Worm (Caenorhabditis elegans): ENCODE measurements around the gene srxa-5.

srxa-5 gene

DNA sequence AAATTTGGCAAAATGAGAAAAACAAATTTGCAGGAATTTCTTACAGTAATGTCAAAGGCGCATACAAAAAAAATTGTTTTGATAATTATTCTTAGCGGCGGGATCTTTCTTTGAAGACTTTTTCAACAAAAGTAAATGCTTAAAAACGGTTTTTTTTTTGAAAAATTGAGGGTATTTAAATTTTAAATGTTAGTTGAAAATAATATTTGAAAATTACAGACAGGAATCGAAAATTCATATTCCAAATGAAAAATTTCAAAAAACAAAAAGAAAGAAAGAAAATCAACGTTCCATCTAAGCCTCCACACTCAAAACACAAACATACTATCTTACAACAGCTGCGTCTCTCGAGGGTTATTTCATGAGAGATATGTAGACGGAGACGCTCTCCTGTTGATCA lies 44.4 kb downstream of the srxa-5 start:
- TF ChIP-seq aly-2 (tag; optimal IDR thresholded peaks at IDR 0.05), result no peak

DNA sequence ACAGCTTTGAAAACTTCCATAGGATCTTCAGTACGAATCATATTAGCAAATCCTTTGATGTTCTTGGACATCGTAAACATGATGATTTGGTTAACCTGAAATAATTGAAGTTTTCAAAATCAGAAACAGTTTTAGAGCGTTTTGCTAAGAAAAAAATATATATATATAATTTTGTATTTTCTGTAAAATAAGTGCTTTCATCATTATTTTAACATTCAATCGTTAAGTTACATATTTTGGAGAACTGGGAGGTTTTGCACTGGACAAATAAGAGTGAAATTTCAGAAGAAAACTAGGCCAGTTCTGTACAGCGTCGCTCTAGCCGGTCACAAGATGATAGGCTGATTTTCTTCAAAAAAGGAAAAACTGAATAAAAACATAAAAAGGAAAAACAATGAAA lies 45.8 kb downstream of the srxa-5 start, which contains the start of gene F27B3.6:
Gene F27B3.6, minus strand, starts transcription at position 101 of the 400 bp plus-strand sequence.
- TF ChIP-seq jun-1 (tag; optimal IDR thresholded peaks at IDR 0.05) (no peak), nhr-11 (tag; optimal IDR thresholded peaks at IDR 0.05) (no peak), unc-62 (GFP tag; optimal IDR thresholded peaks at IDR 0.05) (no peak), nhr-77 (tag; optimal IDR thresholded peaks at IDR 0.05) (no peak), mdl-1 (tag; optimal IDR thresholded peaks at IDR 0.05) (no peak), lin-39 (tag; optimal IDR thresholded peaks at IDR 0.05) (no peak), nhr-43 (tag; optimal IDR thresholded peaks at IDR 0.05; ENCODE audit: poor library complexity, severe bottlenecking) (no peak), nhr-28 (tag; optimal IDR thresholded peaks at IDR 0.05) (no peak)

ce11 chrIII:6579398-6579797 lies 46.7 kb downstream of the srxa-5 start, which contains the start of gene F27B3.8:
Gene F27B3.8, plus strand, starts transcription at chrIII:6579698.
- no peak for TF ChIP-seq ceh-28 (tag; optimal IDR thresholded peaks at IDR 0.05)
- TF ChIP-seq ztf-11 (tag; optimal IDR thresholded peaks at IDR 0.05), result no peak
- TF ChIP-seq pqm-1 (tag; optimal IDR thresholded peaks at IDR 0.05), result no peak
- no peak for TF ChIP-seq eor-1 (tag; optimal IDR thresholded peaks at IDR 0.05)
- TF ChIP-seq skn-1 (tag; optimal IDR thresholded peaks at IDR 0.05), result no peak
- TF ChIP-seq snpc-4 (tag; optimal IDR thresholded peaks at IDR 0.05), result no peak

DNA sequence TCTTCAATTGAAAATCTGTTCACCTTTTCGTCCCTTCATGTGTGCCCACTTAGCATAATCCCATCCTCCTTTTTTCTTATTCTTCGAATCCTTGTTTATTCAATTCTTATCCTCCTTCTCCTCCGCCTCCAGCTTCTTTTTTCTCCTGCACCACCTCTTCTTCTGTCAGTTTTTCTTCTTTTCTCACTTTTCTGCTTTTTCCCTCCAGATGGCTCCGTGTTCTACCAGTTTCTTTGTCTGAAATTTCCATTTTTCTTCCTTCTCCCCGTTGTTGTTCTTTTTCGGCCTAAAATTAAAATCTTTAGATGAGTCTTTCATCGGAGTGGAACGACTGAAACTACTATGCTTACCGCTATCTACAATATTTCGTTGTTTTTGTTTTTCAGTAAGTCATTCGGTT lies 48.8 kb downstream of the srxa-5 start, which contains the start of gene acr-21:
Gene acr-21, plus strand, starts transcription at position 301 of the 400 bp plus-strand sequence.
- no peak for TF ChIP-seq pha-4 (tag; optimal IDR thresholded peaks at IDR 0.05)
- peak; percentile 15 for TF ChIP-seq fkh-10 (GFP tag; optimal IDR thresholded peaks at IDR 0.05)
- TF ChIP-seq nhr-28 (tag; optimal IDR thresholded peaks at IDR 0.05), result no peak
- no peak for TF ChIP-seq egl-27 (tag; optimal IDR thresholded peaks at IDR 0.05)

Measured in whole organism, L3 larva.